Fruit fly (Drosophila melanogaster): ENCODE measurements around the gene crq.

crq gene

dm6 chr2L:403627-404575, 48.9 kb downstream of the crq start, which contains the start of gene Polr1B:
Gene Polr1B (plus strand): TSS chr2L:404285.
- TF ChIP-seq br (GFP tag; optimal IDR thresholded peaks at IDR 0.05) (no peak), woc (GFP tag; optimal IDR thresholded peaks at IDR 0.05) (peak; percentile 70), Hnf4 (GFP tag; optimal IDR thresholded peaks at IDR 0.05) (no peak), Myc (optimal IDR thresholded peaks at IDR 0.05) (peak; percentile 74), CG9705 (GFP tag; optimal IDR thresholded peaks at IDR 0.05) (peak; percentile 18), N (GFP tag; optimal IDR thresholded peaks at IDR 0.05) (no peak)

- TF ChIP-seq pan (optimal IDR thresholded peaks at IDR 0.05) (no peak), usp (GFP tag; optimal IDR thresholded peaks at IDR 0.05) (no peak), Sp1 (GFP tag; optimal IDR thresholded peaks at IDR 0.05) (no peak), sv (GFP tag; optimal IDR thresholded peaks at IDR 0.05) (no peak), HLH106 (tag; optimal IDR thresholded peaks at IDR 0.05) (no peak), GATAd (GFP tag; optimal IDR thresholded peaks at IDR 0.05) (no peak), jim (GFP tag; optimal IDR thresholded peaks at IDR 0.05) (no peak), br (GFP tag; optimal IDR thresholded peaks at IDR 0.05) (no peak), CrebA (GFP tag; optimal IDR thresholded peaks at IDR 0.05; ENCODE audit: borderline replicate concordance) (no peak), Myc (optimal IDR thresholded peaks at IDR 0.05) (no peak), dsf (GFP tag; optimal IDR thresholded peaks at IDR 0.05; ENCODE audit: borderline replicate concordance) (no peak), dmrt93B (GFP tag; optimal IDR thresholded peaks at IDR 0.05) (no peak)
Measured at dm6 chr2L:402098-402497, 50.7 kb downstream of the crq start, which contains the start of gene CG4213. Gene CG4213 (minus strand): TSS chr2L:402198.

Measured in whole organism, wandering third instar larva.